Fruit fly (Drosophila melanogaster): ENCODE measurements around the gene wupA.
A peak's percentile ranks its signal among the peaks of the same experiment; 100 is the strongest.

The wupA gene

dm6 chrX:18082674-18083073 is 34.0 kb downstream of the wupA start (continued):
- TF ChIP-seq CG12659 (GFP tag; optimal IDR thresholded peaks at IDR 0.05) (peak; percentile 30), Asciz (GFP tag; optimal IDR thresholded peaks at IDR 0.05) (peak; percentile 51), vfl (GFP tag; optimal IDR thresholded peaks at IDR 0.05) (no peak), CG4282 (GFP tag; optimal IDR thresholded peaks at IDR 0.05) (no peak), CG12299 (tag; optimal IDR thresholded peaks at IDR 0.05) (peak; percentile 67), Gug (GFP tag; IDR thresholded peaks at IDR 0.05) (no peak), CG17912 (GFP tag; optimal IDR thresholded peaks at IDR 0.05) (peak; percentile 45), CG12219 (GFP tag; optimal IDR thresholded peaks at IDR 0.05) (peak; percentile 24), Med (GFP tag) (peak; percentile 53), pum (GFP tag; optimal IDR thresholded peaks at IDR 0.05) (no peak), CG6765 (GFP tag; optimal IDR thresholded peaks at IDR 0.05) (peak; percentile 59), Fer2 (tag; optimal IDR thresholded peaks at IDR 0.05) (no peak), CG4424 (GFP tag; optimal IDR thresholded peaks at IDR 0.05) (no peak), hkb (optimal IDR thresholded peaks at IDR 0.05) (no peak), hkb (GFP tag; IDR thresholded peaks at IDR 0.05) (0 out of 2 replicates have a peak, but pooled peaks have one; percentile 40), CG17568 (GFP tag; optimal IDR thresholded peaks at IDR 0.05) (no peak), cwo (GFP tag; optimal IDR thresholded peaks at IDR 0.05) (peak; percentile 21), hbn (GFP tag; IDR thresholded peaks at IDR 0.05; ENCODE audit: partially characterized antibody) (no peak), CG18599 (GFP tag; optimal IDR thresholded peaks at IDR 0.05) (peak; percentile 58), ash1 (GFP tag; optimal IDR thresholded peaks at IDR 0.05) (peak; percentile 11), ci (GFP tag; IDR thresholded peaks at IDR 0.05) (peak; percentile 53; the same call in 1 of the 3 replicates), CG10209 (GFP tag; optimal IDR thresholded peaks at IDR 0.05) (peak; percentile 5), CG8388 (GFP tag; optimal IDR thresholded peaks at IDR 0.05) (no peak), bbx (GFP tag; IDR thresholded peaks at IDR 0.05; ENCODE audit: partially characterized antibody) (no peak), Hmr (GFP tag; optimal IDR thresholded peaks at IDR 0.05) (peak; percentile 67), CG17359 (tag; optimal IDR thresholded peaks at IDR 0.05) (no peak), tup (GFP tag; optimal IDR thresholded peaks at IDR 0.05) (no peak), CG14050 (GFP tag; IDR thresholded peaks at IDR 0.05) (no peak), CG4404 (GFP tag; IDR thresholded peaks at IDR 0.05) (no peak)

DNA sequence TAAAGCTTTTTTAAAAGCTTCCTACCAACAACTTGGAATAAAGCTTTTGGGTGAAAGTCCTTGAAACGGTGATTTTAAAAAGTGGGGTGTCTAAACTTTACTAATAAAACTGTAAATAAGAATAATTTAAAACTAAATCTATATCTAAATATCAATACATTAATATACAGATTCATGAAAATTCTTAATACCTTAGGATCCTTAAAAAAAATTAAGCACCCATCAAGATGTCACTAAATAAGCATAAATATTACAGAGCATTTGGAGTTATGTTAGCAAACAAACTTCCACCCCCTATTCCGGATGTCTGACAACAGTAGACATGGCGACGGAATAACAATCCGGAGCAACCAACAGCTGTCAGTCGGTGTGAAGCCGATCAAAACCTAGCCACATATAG is 52.5 kb downstream of the wupA start, which contains the start of gene Dhc16F:
Gene Dhc16F (plus strand): TSS at position 301 of the 400 bp plus-strand sequence.
- TF ChIP-seq tio (GFP tag; optimal IDR thresholded peaks at IDR 0.05) (no peak), ind (GFP tag; optimal IDR thresholded peaks at IDR 0.05) (no peak), Poxn (GFP tag; IDR thresholded peaks at IDR 0.05) (no peak), CG8388 (GFP tag; optimal IDR thresholded peaks at IDR 0.05) (no peak), CG1602 (GFP tag; optimal IDR thresholded peaks at IDR 0.05) (no peak), H15 (GFP tag; IDR thresholded peaks at IDR 0.05) (no peak), tap (tag; optimal IDR thresholded peaks at IDR 0.05) (no peak), CG6654 (GFP tag; optimal IDR thresholded peaks at IDR 0.05) (no peak), Lim3 (GFP tag; IDR thresholded peaks at IDR 0.05) (no peak), jumu (GFP tag; optimal IDR thresholded peaks at IDR 0.05) (no peak), so (GFP tag; IDR thresholded peaks at IDR 0.05) (no peak), CG10274 (GFP tag; optimal IDR thresholded peaks at IDR 0.05) (no peak), CG12391 (tag; optimal IDR thresholded peaks at IDR 0.05) (no peak), CG9609 (GFP tag; optimal IDR thresholded peaks at IDR 0.05) (no peak)
